Worm (Caenorhabditis elegans) whole organism, mixed stage, embryonic: ENCODE results near the gene lin-15A.

Source experiments
- bed-3 ChIP-seq: fragments of 200-800 bp; sonication (Bioruptor generic); optimal IDR thresholded peaks from 3 replicates; lab custom pipeline; 2018; ENCODE audit warnings: mild to moderate bottlenecking, missing genetic modification characterization, moderate library complexity, missing compliant biosample characterization
- drap-1 ChIP-seq: fragments of 200-800 bp; sonication (Bioruptor generic); optimal IDR thresholded peaks from 3 replicates; lab custom pipeline; 2018; ENCODE audit warnings: mild to moderate bottlenecking, missing genetic modification characterization, missing compliant biosample characterization
- lin-13 ChIP-seq: fragments of 150-350 bp; optimal IDR thresholded peaks from 2 replicates; lab custom pipeline; 2014; ENCODE audit warnings: missing biosample characterization, missing genetic modification characterization
- mab-5 ChIP-seq: fragments of 150-350 bp; optimal IDR thresholded peaks from 2 replicates; lab custom pipeline; 2014; ENCODE audit warnings: missing biosample characterization, missing genetic modification characterization
- nhr-12 ChIP-seq: fragments of 150-350 bp; optimal IDR thresholded peaks from 2 replicates; lab custom pipeline; 2014; ENCODE audit warnings: missing biosample characterization, missing genetic modification characterization
- nhr-237 ChIP-seq: fragments of 150-350 bp; optimal IDR thresholded peaks from 2 replicates; lab custom pipeline; 2014; ENCODE audit warnings: missing biosample characterization, missing genetic modification characterization
- nhr-28 ChIP-seq: fragments of 150-350 bp; optimal IDR thresholded peaks from 2 replicates; lab custom pipeline; 2014; ENCODE audit warnings: missing biosample characterization, missing genetic modification characterization
- unc-62 ChIP-seq: fragments of 150-350 bp; optimal IDR thresholded peaks from 2 replicates; lab custom pipeline; 2014; ENCODE audit warnings: missing biosample characterization, missing genetic modification reagents, missing genetic modification characterization
- ztf-11 ChIP-seq: fragments of 150-350 bp; optimal IDR thresholded peaks from 2 replicates; lab custom pipeline; 2014; ENCODE audit warnings: missing biosample characterization, missing genetic modification characterization

ce11 chrX:15766147-15766546 is 34.4 kb downstream of the lin-15A start, which contains the start of gene bus-17:
- TF ChIP-seq drap-1 (no peak), nhr-237 (tag; lab: Kevin White, UChicago) (no peak), bed-3 (GFP tag; lab: Kevin White, UChicago) (no peak), mab-5 (tag; lab: Kevin White, UChicago) (no peak), ztf-11 (tag; lab: Kevin White, UChicago) (no peak), nhr-28 (tag; lab: Kevin White, UChicago) (no peak), unc-62 (no peak), nhr-12 (tag; lab: Kevin White, UChicago) (no peak), lin-13 (tag; lab: Kevin White, UChicago) (no peak)
